Worm (Caenorhabditis elegans) whole organism, midembryonic: ENCODE results near the gene uncp-18.

Source experiments
- cog-1 ChIP-seq: sonication (generic microtip); optimal IDR thresholded peaks from 2 replicates; lab custom pipeline; 2016; ENCODE audit warnings: missing genetic modification characterization, missing compliant biosample characterization
- flt-1 ChIP-seq: fragments of 200-800 bp; sonication (Bioruptor generic); IDR thresholded peaks from 2 replicates; pipeline ENCODE4 v1.3.6; 2022; ENCODE audit warnings: missing genetic modification characterization, missing compliant biosample characterization
- klf-2 ChIP-seq: fragments of 200-800 bp; sonication (Bioruptor generic); conservative IDR thresholded peaks from 2 replicates; pipeline ENCODE4 v1.3.6; 2022; ENCODE audit warnings: missing genetic modification reagents, missing genetic modification characterization, missing compliant biosample characterization
- med-1 ChIP-seq: sonication (generic microtip); optimal IDR thresholded peaks from 2 replicates; lab custom pipeline; 2017; ENCODE audit warnings: missing genetic modification characterization, mild to moderate bottlenecking, missing compliant biosample characterization, antibody characterized with exemption, missing genetic modification reagents; ENCODE audit not compliant: insufficient read depth
- ref-1 ChIP-seq: fragments of 200-800 bp; sonication (Bioruptor generic); conservative IDR thresholded peaks from 2 replicates; pipeline ENCODE4 v1.3.6; 2022; ENCODE audit warnings: missing genetic modification reagents, missing genetic modification characterization, missing compliant biosample characterization
- tab-1 ChIP-seq: fragments of 200-800 bp; sonication (Bioruptor generic); IDR thresholded peaks from 2 replicates; pipeline ENCODE4 v1.3.6; 2022; ENCODE audit warnings: missing genetic modification characterization, missing compliant biosample characterization
- ztf-23 ChIP-seq: fragments of 200-800 bp; sonication (Bioruptor generic); IDR thresholded peaks from 2 replicates; pipeline ENCODE4 v1.3.6; 2022; ENCODE audit warnings: missing genetic modification reagents, missing genetic modification characterization, missing compliant biosample characterization

DNA sequence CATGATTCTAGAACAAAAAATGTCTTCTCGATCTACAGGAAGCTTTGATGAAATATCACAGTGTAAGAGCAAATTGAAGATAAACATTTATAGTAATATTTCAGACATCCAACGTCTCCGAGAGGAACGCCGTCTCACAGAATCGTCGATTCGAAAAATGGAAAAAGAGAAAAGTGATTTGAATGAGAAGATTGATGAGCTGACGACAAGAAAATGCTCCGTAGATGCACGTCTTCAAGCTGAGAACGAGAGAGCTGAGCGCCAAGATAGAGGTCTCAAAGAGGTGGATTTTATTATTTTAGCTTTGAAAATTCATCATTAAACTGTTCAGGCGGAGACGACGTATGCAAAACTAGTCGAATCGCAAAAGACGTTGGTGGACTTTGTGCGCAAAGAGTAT, 2.3 kb upstream of the uncp-18 start, which contains the start of gene ssna-1:
- TF ChIP-seq med-1 (GFP tag; lab: Kevin White, UChicago): no peak
- TF ChIP-seq klf-2 (GFP tag; lab: Robert Waterston, UW): no peak
- TF ChIP-seq flt-1 (GFP tag; lab: Robert Waterston, UW): 0 out of 2 replicates have a peak, but pooled peaks have one; percentile 38
- TF ChIP-seq cog-1 (tag; lab: Kevin White, UChicago): no peak
- TF ChIP-seq tab-1 (GFP tag; lab: Robert Waterston, UW): no peak
- no peak for TF ChIP-seq ref-1
- no peak for TF ChIP-seq ztf-23 (GFP tag; lab: Robert Waterston, UW)
